Worm (Caenorhabditis elegans): ENCODE measurements around the gene Y39G8C.2.

- TF ChIP-seq flt-1 (GFP tag; IDR thresholded peaks at IDR 0.05) (0 out of 2 replicates have a peak, but pooled peaks have one; percentile 57), med-1 (GFP tag; optimal IDR thresholded peaks at IDR 0.05; ENCODE audit: insufficient read depth) (no peak), tab-1 (GFP tag; IDR thresholded peaks at IDR 0.05) (no peak), ztf-29 (GFP tag; IDR thresholded peaks at IDR 0.05) (no peak), ref-1 (GFP tag; conservative IDR thresholded peaks at IDR 0.05) (no peak)
These were observed 50.9 kb downstream of the Y39G8C.2 start for ce11 chrII:14046491-14046890.

Data from whole organism, midembryonic.